Worm (Caenorhabditis elegans): ENCODE measurements around the gene C33D9.13.

Gene C33D9.13

DNA sequence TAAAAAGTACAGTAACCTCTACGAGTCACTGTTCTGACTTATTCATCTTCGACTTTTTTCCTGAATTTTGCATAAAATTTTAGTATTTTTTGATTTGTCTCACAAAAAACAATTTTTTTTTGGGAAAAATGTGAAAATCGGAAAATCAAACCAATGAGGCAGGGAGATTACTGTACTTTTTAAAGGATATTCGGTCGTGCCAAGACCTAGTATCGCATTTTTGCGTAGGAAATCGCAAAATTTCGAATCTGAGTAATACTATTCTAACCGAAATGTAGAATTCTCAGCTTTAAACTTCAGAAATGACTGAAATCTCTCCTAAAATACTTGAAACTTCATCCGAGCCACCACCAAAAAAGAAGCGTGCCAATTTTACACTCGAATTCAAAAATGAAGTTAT, 47.3 kb downstream of the C33D9.13 start, which contains the start of gene F21D5.4:
Gene F21D5.4 (plus strand): TSS at position 301 of the 400 bp plus-strand sequence.
- TF ChIP-seq him-1 (tag; optimal IDR thresholded peaks at IDR 0.05) (no peak), W03F9.2 (tag; optimal IDR thresholded peaks at IDR 0.05) (no peak), dao-5 (tag; optimal IDR thresholded peaks at IDR 0.05) (no peak)

DNA sequence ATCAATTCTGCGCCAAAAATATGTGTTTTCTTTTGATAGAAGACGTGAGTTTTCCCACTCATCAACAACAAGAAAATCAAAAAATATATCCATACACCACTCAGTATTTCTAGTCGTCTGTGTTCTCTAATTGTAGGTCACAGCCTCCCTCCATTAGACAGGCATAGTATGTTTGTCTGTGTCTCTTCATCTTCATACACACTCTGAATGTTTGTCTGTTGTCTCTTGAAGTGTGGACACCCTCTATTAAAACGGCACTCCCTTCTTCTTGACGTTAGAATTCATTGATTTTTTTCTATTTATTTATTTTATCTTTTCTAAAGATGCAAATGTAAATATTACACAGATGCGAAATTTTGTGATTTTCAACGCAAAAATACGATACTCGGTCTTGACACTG, 47.7 kb downstream of the C33D9.13 start:
- TF ChIP-seq W03F9.2 (tag; optimal IDR thresholded peaks at IDR 0.05) (peak; percentile 10), dao-5 (tag; optimal IDR thresholded peaks at IDR 0.05) (no peak)
